Worm (Caenorhabditis elegans) whole organism, young adult: ENCODE data around the gene Y48G9A.9.
A peak's percentile ranks its signal among the peaks of the same experiment; 100 is the strongest.

ENCODE experiments used
- B0019.2 ChIP-seq: fragments of 200-800 bp; sonication (Bioruptor generic); conservative IDR thresholded peaks from 2 replicates; pipeline ENCODE4 v1.3.6; 2022; ENCODE audit warnings: missing genetic modification reagents, missing genetic modification characterization, missing compliant biosample characterization
- B0261.1 ChIP-seq: sonication (generic microtip); optimal IDR thresholded peaks from 2 replicates; lab custom pipeline; 2016; ENCODE audit warnings: mild to moderate bottlenecking, missing genetic modification characterization, moderate library complexity, missing compliant biosample characterization
- C17E4.6 ChIP-seq: fragments of 200-800 bp; sonication (Bioruptor generic); IDR thresholded peaks from 2 replicates; pipeline ENCODE4 v1.3.6; 2022; ENCODE audit warnings: missing genetic modification reagents, missing genetic modification characterization, missing compliant biosample characterization
- F10E7.11 ChIP-seq: sonication (generic microtip); optimal IDR thresholded peaks from 2 replicates; lab custom pipeline; 2017; ENCODE audit warnings: mild to moderate bottlenecking, missing genetic modification characterization, moderate library complexity, missing compliant biosample characterization
- F22D6.2 ChIP-seq: sonication (generic microtip); optimal IDR thresholded peaks from 2 replicates; lab custom pipeline; 2016; ENCODE audit warnings: mild to moderate bottlenecking, missing genetic modification characterization, missing compliant biosample characterization
- F33H1.4 ChIP-seq: fragments of 200-800 bp; sonication (Bioruptor generic); IDR thresholded peaks from 2 replicates; pipeline ENCODE4 v1.3.6; 2022; ENCODE audit warnings: missing genetic modification reagents, missing genetic modification characterization, missing compliant biosample characterization
- F39B2.1 ChIP-seq: fragments of 200-800 bp; sonication (Bioruptor generic); IDR thresholded peaks from 2 replicates; pipeline ENCODE4 v1.3.6; 2022; ENCODE audit warnings: missing genetic modification reagents, missing genetic modification characterization, missing compliant biosample characterization
- F52B5.7 ChIP-seq: sonication (generic microtip); optimal IDR thresholded peaks from 2 replicates; lab custom pipeline; 2016; ENCODE audit warnings: mild to moderate bottlenecking, missing genetic modification characterization, missing compliant biosample characterization
- F55B11.4 ChIP-seq: sonication (generic microtip); optimal IDR thresholded peaks from 2 replicates; lab custom pipeline; 2016; ENCODE audit warnings: missing compliant biosample characterization, missing genetic modification characterization, borderline replicate concordance; ENCODE audit not compliant: insufficient read depth
- F57A8.1 ChIP-seq: fragments of 200-800 bp; sonication (Bioruptor generic); optimal IDR thresholded peaks from 2 replicates; lab custom pipeline; 2018; ENCODE audit warnings: mild to moderate bottlenecking, missing genetic modification characterization, moderate library complexity, missing compliant biosample characterization
- F57C9.4 ChIP-seq: sonication (generic microtip); optimal IDR thresholded peaks from 2 replicates; lab custom pipeline; 2017; ENCODE audit warnings: mild to moderate bottlenecking, missing genetic modification characterization, missing compliant biosample characterization
- K11D2.4 ChIP-seq: fragments of 200-800 bp; sonication (Bioruptor generic); IDR thresholded peaks from 2 replicates; pipeline ENCODE4 v1.3.6; 2022; ENCODE audit warnings: missing genetic modification reagents, missing genetic modification characterization, missing compliant biosample characterization
- Y53F4B.3 ChIP-seq: fragments of 200-800 bp; sonication (Bioruptor generic); IDR thresholded peaks from 2 replicates; pipeline ENCODE4 v1.3.6; 2022; ENCODE audit warnings: missing genetic modification reagents, missing genetic modification characterization, missing compliant biosample characterization
- Y67H2A.10 ChIP-seq: fragments of 200-800 bp; sonication (Bioruptor generic); conservative IDR thresholded peaks from 2 replicates; pipeline ENCODE4 v1.3.6; 2022; ENCODE audit warnings: missing genetic modification reagents, missing genetic modification characterization, missing compliant biosample characterization
- Y79H2A.3 ChIP-seq: fragments of 200-800 bp; sonication (Bioruptor generic); conservative IDR thresholded peaks from 2 replicates; pipeline ENCODE4 v1.3.6; 2022; ENCODE audit warnings: missing genetic modification reagents, missing genetic modification characterization, missing compliant biosample characterization
- ama-1 ChIP-seq, 3 experiments: fragments of 150-350 bp in 1 of 3; sonication (generic microtip) in 2 of 3; optimal IDR thresholded peaks; 2 replicates each; lab custom pipeline; 2014 to 2018; ENCODE audit warnings: missing biosample characterization in 2 of 3, missing genetic modification characterization in 2 of 3, missing genetic modification reagents in 2 of 3
- aptf-2 ChIP-seq: fragments of 200-800 bp; sonication (Bioruptor generic); conservative IDR thresholded peaks from 2 replicates; pipeline ENCODE4 v1.3.6; 2022; ENCODE audit warnings: missing genetic modification reagents, missing genetic modification characterization, missing compliant biosample characterization
- attf-3 ChIP-seq: fragments of 200-800 bp; sonication (Bioruptor generic); conservative IDR thresholded peaks from 2 replicates; pipeline ENCODE4 v1.3.6; 2022; ENCODE audit warnings: missing genetic modification reagents, missing genetic modification characterization, missing compliant biosample characterization
- attf-6 ChIP-seq: fragments of 200-800 bp; sonication (Bioruptor generic); IDR thresholded peaks from 2 replicates; pipeline ENCODE4 v1.3.6; 2022; ENCODE audit warnings: missing genetic modification reagents, missing genetic modification characterization, missing compliant biosample characterization
- bed-1 ChIP-seq: fragments of 200-800 bp; sonication (Bioruptor generic); IDR thresholded peaks from 2 replicates; pipeline ENCODE4 v1.3.6; 2022; ENCODE audit warnings: missing genetic modification reagents, missing genetic modification characterization, missing compliant biosample characterization
- ceh-40 ChIP-seq: fragments of 200-800 bp; sonication (Bioruptor generic); IDR thresholded peaks from 2 replicates; pipeline ENCODE4 v1.3.6; 2022; ENCODE audit warnings: missing genetic modification characterization, missing compliant biosample characterization
- ceh-91 ChIP-seq: fragments of 200-800 bp; sonication (Bioruptor generic); IDR thresholded peaks from 2 replicates; pipeline ENCODE4 v1.3.6; 2022; ENCODE audit warnings: missing genetic modification reagents, missing genetic modification characterization, missing compliant biosample characterization
- die-1 ChIP-seq: sonication (generic microtip); optimal IDR thresholded peaks from 2 replicates; lab custom pipeline; 2016; ENCODE audit warnings: missing genotype, mild to moderate bottlenecking, missing genetic modification characterization, missing compliant biosample characterization
- dpff-1 ChIP-seq: sonication (generic microtip); optimal IDR thresholded peaks from 2 replicates; lab custom pipeline; 2017; ENCODE audit warnings: mild to moderate bottlenecking, missing genetic modification characterization, missing compliant biosample characterization
- egl-18 ChIP-seq: fragments of 200-800 bp; sonication (Bioruptor generic); IDR thresholded peaks from 2 replicates; pipeline ENCODE4 v1.3.6; 2022; ENCODE audit warnings: missing genetic modification reagents, missing genetic modification characterization, missing compliant biosample characterization
- egrh-3 ChIP-seq: fragments of 200-800 bp; sonication (Bioruptor generic); IDR thresholded peaks from 2 replicates; pipeline ENCODE4 v1.3.6; 2022; ENCODE audit warnings: missing genetic modification reagents, missing genetic modification characterization, missing compliant biosample characterization
- hrde-1 ChIP-seq: sonication (generic microtip); optimal IDR thresholded peaks from 2 replicates; lab custom pipeline; 2016; ENCODE audit warnings: missing genetic modification characterization, mild to moderate bottlenecking, missing compliant biosample characterization, moderate library complexity, missing genotype, missing genetic modification reagents, borderline replicate concordance
- lag-1 ChIP-seq: fragments of 200-800 bp; sonication (Bioruptor generic); IDR thresholded peaks from 2 replicates; pipeline ENCODE4 v1.3.6; 2022; ENCODE audit warnings: missing genetic modification reagents, missing genetic modification characterization, missing compliant biosample characterization
- let-526 ChIP-seq: fragments of 200-800 bp; sonication (Bioruptor generic); IDR thresholded peaks from 2 replicates; pipeline ENCODE4 v1.3.6; 2022; ENCODE audit warnings: missing genetic modification reagents, missing genetic modification characterization, missing compliant biosample characterization
- lin-40 ChIP-seq: sonication (generic microtip); optimal IDR thresholded peaks from 2 replicates; lab custom pipeline; 2016; ENCODE audit warnings: missing genetic modification characterization, mild to moderate bottlenecking, missing compliant biosample characterization, missing genotype, missing genetic modification reagents
- lsy-27 ChIP-seq: sonication (generic microtip); optimal IDR thresholded peaks from 2 replicates; lab custom pipeline; 2017; ENCODE audit warnings: missing genetic modification characterization, mild to moderate bottlenecking, missing compliant biosample characterization, antibody characterized with exemption, missing genotype, borderline replicate concordance; ENCODE audit not compliant: insufficient read depth
- madf-10 ChIP-seq: sonication (generic microtip); optimal IDR thresholded peaks from 2 replicates; lab custom pipeline; 2016; ENCODE audit warnings: mild to moderate bottlenecking, missing genetic modification characterization, missing compliant biosample characterization
- madf-3 ChIP-seq: fragments of 200-800 bp; sonication (Bioruptor generic); IDR thresholded peaks from 2 replicates; pipeline ENCODE4 v1.3.6; 2022; ENCODE audit warnings: missing genetic modification reagents, missing genetic modification characterization, missing compliant biosample characterization
- mxl-1 ChIP-seq: sonication (generic microtip); optimal IDR thresholded peaks from 2 replicates; lab custom pipeline; 2016; ENCODE audit warnings: missing genetic modification characterization, missing compliant biosample characterization
- nhr-120 ChIP-seq: fragments of 200-800 bp; sonication (Bioruptor generic); IDR thresholded peaks from 2 replicates; pipeline ENCODE4 v1.3.6; 2022; ENCODE audit warnings: missing genetic modification characterization, missing compliant biosample characterization
- nhr-179 ChIP-seq: sonication (generic microtip); optimal IDR thresholded peaks from 2 replicates; lab custom pipeline; 2016; ENCODE audit warnings: mild to moderate bottlenecking, missing genetic modification characterization, missing compliant biosample characterization
- nhr-27 ChIP-seq: fragments of 200-800 bp; sonication (Bioruptor generic); optimal IDR thresholded peaks from 2 replicates; lab custom pipeline; 2018; ENCODE audit warnings: mild to moderate bottlenecking, missing genetic modification characterization, moderate library complexity, missing compliant biosample characterization
- nhr-80 ChIP-seq: sonication (generic microtip); optimal IDR thresholded peaks from 2 replicates; lab custom pipeline; 2016; ENCODE audit warnings: missing genetic modification characterization, missing compliant biosample characterization
- rpc-1 ChIP-seq, 2 experiments: fragments of 150-350 bp in 1 of 2; sonication (generic microtip) in 1 of 2; optimal IDR thresholded peaks; 2 replicates each; lab custom pipeline; 2014 to 2018; ENCODE audit warnings: missing biosample characterization in 1 of 2, missing genetic modification characterization in 1 of 2, missing genetic modification reagents in 1 of 2, missing genotype in 1 of 2
- sea-2 ChIP-seq: fragments of 200-800 bp; sonication (Bioruptor generic); IDR thresholded peaks from 2 replicates; pipeline ENCODE4 v1.3.6; 2022; ENCODE audit warnings: missing genetic modification characterization, missing compliant biosample characterization
- snpc-1.1 ChIP-seq: sonication (generic microtip); optimal IDR thresholded peaks from 2 replicates; lab custom pipeline; 2017; ENCODE audit warnings: missing genetic modification characterization, mild to moderate bottlenecking, missing compliant biosample characterization, antibody characterized with exemption, moderate library complexity, missing genotype, missing genetic modification reagents; ENCODE audit not compliant: insufficient read depth
- snpc-4 ChIP-seq, 5 experiments: fragments of 150-350 bp in 1 of 5; sonication (generic microtip) in 4 of 5; optimal IDR thresholded peaks; 2 replicates each; lab custom pipeline; 2014 to 2018; ENCODE audit warnings: missing genetic modification characterization in 5 of 5, missing biosample characterization in 3 of 5, antibody characterized with exemption in 2 of 5, mild to moderate bottlenecking in 2 of 5, missing compliant biosample characterization in 2 of 5, missing genotype in 2 of 5, moderate library complexity in 2 of 5, missing genetic modification reagents in 1 of 5
- somi-1 ChIP-seq: fragments of 200-800 bp; sonication (Bioruptor generic); optimal IDR thresholded peaks from 2 replicates; lab custom pipeline; 2018; ENCODE audit warnings: mild to moderate bottlenecking, missing genetic modification characterization, missing compliant biosample characterization
- unc-130 ChIP-seq: sonication (generic microtip); optimal IDR thresholded peaks from 2 replicates; lab custom pipeline; 2016; ENCODE audit warnings: missing genetic modification reagents, missing genetic modification characterization, missing compliant biosample characterization
- xnd-1 ChIP-seq: sonication (generic microtip); optimal IDR thresholded peaks from 2 replicates; lab custom pipeline; 2016; ENCODE audit warnings: missing genotype, missing genetic modification reagents, missing genetic modification characterization, missing compliant biosample characterization
- ztf-18 ChIP-seq: sonication (generic microtip); optimal IDR thresholded peaks from 2 replicates; lab custom pipeline; 2016; ENCODE audit warnings: missing genotype, mild to moderate bottlenecking, missing genetic modification characterization, missing compliant biosample characterization
- ztf-3 ChIP-seq: fragments of 200-800 bp; sonication (Bioruptor generic); optimal IDR thresholded peaks from 2 replicates; lab custom pipeline; 2018; ENCODE audit warnings: mild to moderate bottlenecking, missing genetic modification characterization, missing compliant biosample characterization
- ztf-6 ChIP-seq: fragments of 200-800 bp; sonication (Bioruptor generic); IDR thresholded peaks from 2 replicates; pipeline ENCODE4 v1.3.6; 2022; ENCODE audit warnings: missing genetic modification reagents, missing genetic modification characterization, missing compliant biosample characterization

Y48G9A.9 gene

ce11 chrIII:2090695-2091094 is 1.8 kb upstream of the Y48G9A.9 start (continued):
- TF ChIP-seq attf-3 (GFP tag; lab: Robert Waterston, UW): no peak
- TF ChIP-seq somi-1: peak; percentile 0
- no peak for TF ChIP-seq B0261.1 (tag; lab: Kevin White, UChicago)
- no peak for TF ChIP-seq egrh-3 (GFP tag; lab: Robert Waterston, UW)
- no peak for TF ChIP-seq attf-6 (GFP tag; lab: Robert Waterston, UW)
- TF ChIP-seq K11D2.4 (GFP tag; lab: Robert Waterston, UW): peak; percentile 59; the same call in 1 of the 2 replicates
- no peak for TF ChIP-seq ceh-40
- no peak for TF ChIP-seq ama-1 (optimal IDR thresholded peaks at IDR 0.05; lab: Kevin White, UChicago)
- no peak for TF ChIP-seq ama-1 (GFP tag; optimal IDR thresholded peaks at IDR 0.05; lab: Kevin White, UChicago)
- TF ChIP-seq egl-18 (GFP tag; lab: Robert Waterston, UW): no peak
- no peak for TF ChIP-seq aptf-2 (GFP tag; lab: Robert Waterston, UW)
- TF ChIP-seq let-526 (GFP tag; lab: Robert Waterston, UW): no peak
- no peak for TF ChIP-seq sea-2
- no peak for TF ChIP-seq unc-130 (GFP tag; lab: Kevin White, UChicago)
- no peak for TF ChIP-seq lag-1 (GFP tag; lab: Robert Waterston, UW)
- no peak for TF ChIP-seq ztf-3
- no peak for TF ChIP-seq madf-10 (tag; lab: Kevin White, UChicago)
- TF ChIP-seq F52B5.7 (tag; lab: Kevin White, UChicago): no peak
- no peak for TF ChIP-seq hrde-1 (tag; lab: Kevin White, UChicago)
- TF ChIP-seq ceh-91 (GFP tag; lab: Robert Waterston, UW): no peak
- no peak for TF ChIP-seq bed-1 (GFP tag; lab: Robert Waterston, UW)
- TF ChIP-seq nhr-120 (GFP tag; lab: Robert Waterston, UW): no peak
- TF ChIP-seq F33H1.4 (GFP tag; lab: Robert Waterston, UW): no peak
- no peak for TF ChIP-seq F57A8.1 (GFP tag; lab: Kevin White, UChicago)
- no peak for TF ChIP-seq mxl-1 (tag; lab: Kevin White, UChicago)
- no peak for TF ChIP-seq B0019.2 (GFP tag; lab: Robert Waterston, UW)
- no peak for TF ChIP-seq ztf-6
- no peak for TF ChIP-seq lsy-27 (tag; lab: Kevin White, UChicago)
- TF ChIP-seq xnd-1 (tag; lab: Kevin White, UChicago): no peak
- no peak for TF ChIP-seq F55B11.4 (tag; lab: Kevin White, UChicago)
- TF ChIP-seq dpff-1: no peak
- TF ChIP-seq F57C9.4 (tag; lab: Kevin White, UChicago): no peak
- TF ChIP-seq nhr-27 (tag; lab: Kevin White, UChicago): no peak
- TF ChIP-seq lin-40: peak; percentile 82
- TF ChIP-seq F22D6.2: peak; percentile 12
- TF ChIP-seq F10E7.11: no peak
- no peak for TF ChIP-seq snpc-4 (GFP tag; optimal IDR thresholded peaks at IDR 0.05; lab: Kevin White, UChicago)
- no peak for TF ChIP-seq snpc-4 (tag; optimal IDR thresholded peaks at IDR 0.05; lab: Kevin White, UChicago)
- no peak for TF ChIP-seq die-1
- no peak for TF ChIP-seq snpc-1.1 (tag; lab: Kevin White, UChicago)
- TF ChIP-seq ztf-18: no peak
- no peak for TF ChIP-seq C17E4.6 (GFP tag; lab: Robert Waterston, UW)
- no peak for TF ChIP-seq nhr-179 (tag; lab: Kevin White, UChicago)
- no peak for TF ChIP-seq Y79H2A.3 (GFP tag; lab: Robert Waterston, UW)
- no peak for TF ChIP-seq Y53F4B.3 (GFP tag; lab: Robert Waterston, UW)
- no peak for TF ChIP-seq rpc-1 (optimal IDR thresholded peaks at IDR 0.05; lab: Kevin White, UChicago)
- no peak for TF ChIP-seq rpc-1 (tag; optimal IDR thresholded peaks at IDR 0.05; lab: Kevin White, UChicago)
- no peak for TF ChIP-seq Y67H2A.10
- peak; percentile 12 for TF ChIP-seq nhr-80 (tag; lab: Kevin White, UChicago)
- TF ChIP-seq madf-3: no peak
- TF ChIP-seq F39B2.1: no peak
